Worm (Caenorhabditis elegans) whole organism, L2 larva: ENCODE data around the gene C16D9.8.

Source experiments
- alr-1 ChIP-seq: fragments of 150-350 bp; optimal IDR thresholded peaks from 2 replicates; lab custom pipeline; 2014; ENCODE audit warnings: missing biosample characterization, missing genetic modification characterization
- ama-1 ChIP-seq: fragments of 150-350 bp; optimal IDR thresholded peaks from 2 replicates; lab custom pipeline; 2018; ENCODE audit warnings: inconsistent platforms
- egl-27 ChIP-seq: sonication (generic microtip); optimal IDR thresholded peaks from 3 replicates; lab custom pipeline; 2017; ENCODE audit warnings: missing biosample characterization, missing genetic modification reagents, missing genetic modification characterization
- elt-3 ChIP-seq: sonication (generic microtip); optimal IDR thresholded peaks from 2 replicates; lab custom pipeline; 2017; ENCODE audit warnings: missing biosample characterization, missing genetic modification characterization
- fos-1 ChIP-seq: fragments of 150-350 bp; optimal IDR thresholded peaks from 2 replicates; lab custom pipeline; 2014; ENCODE audit warnings: missing biosample characterization, missing genetic modification characterization
- nhr-10 ChIP-seq: sonication (generic microtip); optimal IDR thresholded peaks from 2 replicates; lab custom pipeline; 2017; ENCODE audit warnings: missing biosample characterization, missing genetic modification characterization
- nhr-129 ChIP-seq: fragments of 150-350 bp; optimal IDR thresholded peaks from 2 replicates; lab custom pipeline; 2014; ENCODE audit warnings: missing biosample characterization, missing genetic modification characterization
- nhr-77 ChIP-seq: fragments of 150-350 bp; optimal IDR thresholded peaks from 2 replicates; lab custom pipeline; 2014; ENCODE audit warnings: missing biosample characterization, missing genetic modification characterization
- unc-62 ChIP-seq: fragments of 150-350 bp; optimal IDR thresholded peaks from 2 replicates; lab custom pipeline; 2014; ENCODE audit warnings: missing biosample characterization, missing genetic modification reagents, missing genetic modification characterization
- zag-1 ChIP-seq: fragments of 150-350 bp; optimal IDR thresholded peaks from 2 replicates; lab custom pipeline; 2014; ENCODE audit warnings: missing biosample characterization, missing genetic modification characterization
- ztf-1 ChIP-seq: fragments of 200-800 bp; sonication (Bioruptor generic); conservative IDR thresholded peaks from 2 replicates; pipeline ENCODE4 v1.3.6; 2022; ENCODE audit warnings: missing genetic modification characterization, missing compliant biosample characterization
- ztf-11 ChIP-seq: sonication (generic microtip); optimal IDR thresholded peaks from 2 replicates; lab custom pipeline; 2017; ENCODE audit warnings: missing biosample characterization, missing genetic modification characterization

DNA sequence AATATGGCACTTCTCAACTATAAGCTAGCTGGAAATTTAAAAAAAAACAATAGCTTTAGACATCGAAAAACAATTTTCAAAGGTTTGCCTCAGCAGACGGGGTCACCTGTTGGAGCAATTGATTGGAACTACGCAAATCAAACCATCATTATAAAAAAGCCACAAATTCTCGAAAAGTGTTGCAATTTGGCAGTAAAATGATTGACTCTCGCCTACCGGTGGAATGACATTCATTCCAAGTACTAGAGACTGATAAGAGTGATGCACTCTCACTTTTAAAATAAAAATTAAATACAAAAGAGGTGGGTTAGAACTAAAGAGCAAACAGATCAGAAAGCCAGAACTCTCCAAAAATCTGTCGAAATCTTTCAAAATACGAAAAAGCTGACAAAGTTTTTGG is 22.1 kb upstream of the C16D9.8 start:
- TF ChIP-seq fos-1, result peak; percentile 28
- no peak for TF ChIP-seq ztf-1 (GFP tag; lab: Robert Waterston, UW)
- no peak for TF ChIP-seq unc-62
- TF ChIP-seq nhr-10 (tag; lab: Kevin White, UChicago), result no peak
- TF ChIP-seq alr-1 (tag; lab: Kevin White, UChicago), result no peak
- TF ChIP-seq elt-3 (tag; lab: Kevin White, UChicago), result no peak
- TF ChIP-seq zag-1, result no peak
- TF ChIP-seq nhr-129 (tag; lab: Kevin White, UChicago), result no peak
- no peak for TF ChIP-seq ztf-11 (tag; lab: Kevin White, UChicago)
- no peak for TF ChIP-seq ama-1
- no peak for TF ChIP-seq egl-27 (tag; lab: Kevin White, UChicago)
- no peak for TF ChIP-seq nhr-77
